Worm (Caenorhabditis elegans): ENCODE data around the gene C10G8.8.

- no peak for TF ChIP-seq elt-3 (tag; optimal IDR thresholded peaks at IDR 0.05)
- TF ChIP-seq ceh-43 (GFP tag; optimal IDR thresholded peaks at IDR 0.05): no peak
- TF ChIP-seq nhr-76 (tag; optimal IDR thresholded peaks at IDR 0.05): no peak
- TF ChIP-seq mep-1 (tag; optimal IDR thresholded peaks at IDR 0.05): no peak
- no peak for TF ChIP-seq tbx-8 (GFP tag; optimal IDR thresholded peaks at IDR 0.05)
- no peak for TF ChIP-seq pha-4 (tag; optimal IDR thresholded peaks at IDR 0.05)
- TF ChIP-seq lsy-2 (tag; optimal IDR thresholded peaks at IDR 0.05): no peak
These were observed 40.9 kb downstream of the C10G8.8 start, which contains the start of gene Y49G5A.1 for ce11 chrV:5287273-5287672.

Data from whole organism, mixed stage, embryonic.